Worm (Caenorhabditis elegans): ENCODE results near the gene mnr-1.

DNA sequence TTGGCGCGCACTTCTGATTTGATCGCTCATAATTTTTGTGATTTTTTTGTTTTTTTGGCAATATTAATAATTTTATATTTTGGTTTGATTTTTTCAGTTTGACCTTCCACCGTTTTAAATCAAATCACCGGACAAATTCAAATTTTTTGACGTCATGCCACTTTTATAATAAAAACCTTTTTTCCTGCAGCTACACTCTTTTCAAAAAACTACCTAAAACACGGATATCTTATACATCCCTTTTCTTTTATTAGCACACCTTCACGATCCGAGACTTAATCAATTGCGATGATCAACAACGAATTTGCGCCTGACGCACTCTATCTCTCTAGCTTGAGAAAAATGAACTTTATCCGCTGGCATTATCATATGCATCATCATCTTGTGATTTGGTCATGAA is 45.0 kb upstream of the mnr-1 start, which contains the start of gene grd-2:
- TF ChIP-seq him-1 (tag; optimal IDR thresholded peaks at IDR 0.05): no peak
- no peak for TF ChIP-seq W03F9.2 (tag; optimal IDR thresholded peaks at IDR 0.05)
- TF ChIP-seq dao-5 (tag; optimal IDR thresholded peaks at IDR 0.05): no peak
